Worm (Caenorhabditis elegans): ENCODE data around the gene Y5H2A.4.

DNA sequence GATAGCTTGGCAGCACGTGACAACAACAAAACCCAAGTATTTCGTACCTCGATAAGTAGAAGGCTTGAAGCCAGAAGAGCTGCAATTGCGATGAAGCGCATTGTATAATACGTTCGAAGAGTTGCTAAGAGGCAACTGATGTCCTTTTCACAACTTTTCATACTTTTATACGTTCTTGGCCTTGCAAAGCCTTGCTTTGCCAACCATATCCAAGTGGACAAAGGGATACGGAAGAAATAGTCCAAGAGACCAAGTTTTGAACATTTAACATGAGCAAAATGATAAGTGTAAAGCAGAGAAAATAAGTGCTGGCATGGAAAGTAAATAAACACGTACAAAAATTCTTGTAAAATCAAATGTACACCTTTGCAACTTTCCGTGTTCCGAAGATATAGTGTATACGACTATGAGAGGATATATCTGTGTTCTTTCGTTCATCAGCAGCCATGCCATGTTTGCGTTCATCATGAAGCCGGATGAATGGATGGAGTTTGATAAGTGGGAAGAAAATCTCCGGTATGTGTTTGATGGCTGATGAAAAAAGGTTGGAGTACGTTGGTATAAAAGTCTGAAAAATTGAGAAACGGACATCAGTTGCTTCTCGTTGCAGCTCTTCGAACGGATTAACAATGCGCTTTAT lies at the start of gene Y5H2A.4, which contains the start of gene abu-4:
- TF ChIP-seq tbx-9 (tag; optimal IDR thresholded peaks at IDR 0.05; ENCODE audit: borderline replicate concordance): no peak
- no peak for TF ChIP-seq lir-1 (GFP tag; conservative IDR thresholded peaks at IDR 0.05)
- no peak for TF ChIP-seq ztf-22 (GFP tag; optimal IDR thresholded peaks at IDR 0.05)
- no peak for TF ChIP-seq dpl-1 (GFP tag; optimal IDR thresholded peaks at IDR 0.05)
- TF ChIP-seq Y53F4B.3 (GFP tag; IDR thresholded peaks at IDR 0.05): no peak
- no peak for TF ChIP-seq ceh-27 (GFP tag; optimal IDR thresholded peaks at IDR 0.05)
- no peak for TF ChIP-seq B0035.1 (tag; optimal IDR thresholded peaks at IDR 0.05)
- no peak for TF ChIP-seq hsf-1 (GFP tag; IDR thresholded peaks at IDR 0.05)
- no peak for TF ChIP-seq dpff-1 (tag; optimal IDR thresholded peaks at IDR 0.05)
- no peak for TF ChIP-seq F55B11.4 (tag; optimal IDR thresholded peaks at IDR 0.05; ENCODE audit: borderline replicate concordance, insufficient read depth)
- TF ChIP-seq him-1 (tag; optimal IDR thresholded peaks at IDR 0.05): no peak
